Worm (Caenorhabditis elegans) whole organism, L2 larva: ENCODE measurements around the gene F35C11.3.

Experiments
- C34F6.9 ChIP-seq: fragments of 150-350 bp; optimal IDR thresholded peaks from 2 replicates; lab custom pipeline; 2014; ENCODE audit warnings: missing biosample characterization, missing genetic modification characterization
- F13H6.1 ChIP-seq: sonication (generic microtip); optimal IDR thresholded peaks from 2 replicates; lab custom pipeline; 2016; ENCODE audit warnings: missing genetic modification characterization, missing compliant biosample characterization
- R02D3.7 ChIP-seq: fragments of 150-350 bp; optimal IDR thresholded peaks from 2 replicates; lab custom pipeline; 2014; ENCODE audit warnings: missing biosample characterization, missing genetic modification characterization
- Y55F3AM.14 ChIP-seq: fragments of 200-800 bp; sonication (Bioruptor generic); optimal IDR thresholded peaks from 2 replicates; lab custom pipeline; 2018; ENCODE audit warnings: mild to moderate bottlenecking, missing genetic modification characterization, missing compliant biosample characterization
- ZK546.5 ChIP-seq: sonication (generic microtip); optimal IDR thresholded peaks from 2 replicates; lab custom pipeline; 2017; ENCODE audit warnings: missing biosample characterization, missing genetic modification characterization
- alr-1 ChIP-seq: fragments of 150-350 bp; optimal IDR thresholded peaks from 2 replicates; lab custom pipeline; 2014; ENCODE audit warnings: missing biosample characterization, missing genetic modification characterization
- aly-2 ChIP-seq: fragments of 150-350 bp; optimal IDR thresholded peaks from 2 replicates; lab custom pipeline; 2014; ENCODE audit warnings: missing biosample characterization, missing genetic modification characterization
- ama-1 ChIP-seq: fragments of 150-350 bp; optimal IDR thresholded peaks from 2 replicates; lab custom pipeline; 2018; ENCODE audit warnings: inconsistent platforms
- blmp-1 ChIP-seq: sonication (generic microtip); optimal IDR thresholded peaks from 2 replicates; lab custom pipeline; 2017; ENCODE audit warnings: missing genetic modification characterization, mild to moderate bottlenecking, missing compliant biosample characterization, antibody characterized with exemption, moderate library complexity; ENCODE audit not compliant: insufficient read depth
- crh-2 ChIP-seq: sonication (generic microtip); optimal IDR thresholded peaks from 2 replicates; lab custom pipeline; 2017; ENCODE audit warnings: missing biosample characterization, missing genetic modification characterization
- egl-27 ChIP-seq: sonication (generic microtip); optimal IDR thresholded peaks from 3 replicates; lab custom pipeline; 2017; ENCODE audit warnings: missing biosample characterization, missing genetic modification reagents, missing genetic modification characterization
- elt-1 ChIP-seq: fragments of 150-350 bp; optimal IDR thresholded peaks from 2 replicates; lab custom pipeline; 2014; ENCODE audit warnings: missing biosample characterization, missing genetic modification characterization
- gmeb-1 ChIP-seq: fragments of 150-350 bp; optimal IDR thresholded peaks from 2 replicates; lab custom pipeline; 2014; ENCODE audit warnings: missing biosample characterization, missing genetic modification characterization
- lin-11 ChIP-seq: fragments of 150-350 bp; sonication (generic microtip); optimal IDR thresholded peaks from 2 replicates; lab custom pipeline; 2014; ENCODE audit warnings: missing biosample characterization, missing genetic modification characterization, inconsistent platforms, mixed read lengths
- lin-13 ChIP-seq: fragments of 150-350 bp; optimal IDR thresholded peaks from 2 replicates; lab custom pipeline; 2014; ENCODE audit warnings: missing biosample characterization, missing genetic modification reagents, missing genetic modification characterization
- lin-39 ChIP-seq: fragments of 150-350 bp; optimal IDR thresholded peaks from 2 replicates; lab custom pipeline; 2014; ENCODE audit warnings: missing biosample characterization, missing genetic modification reagents, missing genetic modification characterization
- lsy-2 ChIP-seq, 2 experiments: fragments of 150-350 bp in 1 of 2; sonication (generic microtip) in 1 of 2; optimal IDR thresholded peaks; 2 replicates each; lab custom pipeline; 2014 to 2017; ENCODE audit warnings: missing biosample characterization in 2 of 2, missing genetic modification characterization in 2 of 2
- mdl-1 ChIP-seq, 2 experiments: fragments of 150-350 bp in 1 of 2; sonication (generic microtip) in 1 of 2; optimal IDR thresholded peaks; 2 replicates each; lab custom pipeline; 2017; ENCODE audit warnings: missing biosample characterization in 2 of 2, missing genetic modification characterization in 2 of 2
- nhr-10 ChIP-seq: sonication (generic microtip); optimal IDR thresholded peaks from 2 replicates; lab custom pipeline; 2017; ENCODE audit warnings: missing biosample characterization, missing genetic modification characterization
- nhr-129 ChIP-seq: fragments of 150-350 bp; optimal IDR thresholded peaks from 2 replicates; lab custom pipeline; 2014; ENCODE audit warnings: missing biosample characterization, missing genetic modification characterization
- nhr-23 ChIP-seq: fragments of 150-350 bp; optimal IDR thresholded peaks from 2 replicates; lab custom pipeline; 2014; ENCODE audit warnings: missing biosample characterization, missing genetic modification reagents, missing genetic modification characterization
- nhr-237 ChIP-seq: fragments of 150-350 bp; optimal IDR thresholded peaks from 2 replicates; lab custom pipeline; 2014; ENCODE audit warnings: missing biosample characterization, missing genetic modification characterization
- nhr-6 ChIP-seq: fragments of 150-350 bp; optimal IDR thresholded peaks from 2 replicates; lab custom pipeline; 2014; ENCODE audit warnings: missing biosample characterization, missing genetic modification characterization
- nhr-77 ChIP-seq: fragments of 150-350 bp; optimal IDR thresholded peaks from 2 replicates; lab custom pipeline; 2014; ENCODE audit warnings: missing biosample characterization, missing genetic modification characterization
- sma-9 ChIP-seq, 2 experiments: fragments of 150-350 bp in 1 of 2; sonication (generic microtip) in 1 of 2; optimal IDR thresholded peaks; 2 replicates each; lab custom pipeline; 2014 to 2016; ENCODE audit warnings: missing genetic modification characterization in 2 of 2, mild to moderate bottlenecking in 1 of 2, missing biosample characterization in 1 of 2, missing compliant biosample characterization in 1 of 2, missing genetic modification reagents in 1 of 2, moderate library complexity in 1 of 2
- unc-55 ChIP-seq: fragments of 150-350 bp; sonication (generic microtip); optimal IDR thresholded peaks from 3 replicates; lab custom pipeline; 2014; ENCODE audit warnings: missing biosample characterization, missing genetic modification reagents, missing genetic modification characterization
- zag-1 ChIP-seq: fragments of 150-350 bp; optimal IDR thresholded peaks from 2 replicates; lab custom pipeline; 2014; ENCODE audit warnings: missing biosample characterization, missing genetic modification characterization
- ztf-1 ChIP-seq: fragments of 200-800 bp; sonication (Bioruptor generic); conservative IDR thresholded peaks from 2 replicates; pipeline ENCODE4 v1.3.6; 2022; ENCODE audit warnings: missing genetic modification characterization, missing compliant biosample characterization
- ztf-11 ChIP-seq: sonication (generic microtip); optimal IDR thresholded peaks from 2 replicates; lab custom pipeline; 2017; ENCODE audit warnings: missing biosample characterization, missing genetic modification characterization
- ztf-4 ChIP-seq: fragments of 150-350 bp; optimal IDR thresholded peaks from 2 replicates; lab custom pipeline; 2014; ENCODE audit warnings: missing biosample characterization, missing genetic modification characterization

Gene F35C11.3

DNA sequence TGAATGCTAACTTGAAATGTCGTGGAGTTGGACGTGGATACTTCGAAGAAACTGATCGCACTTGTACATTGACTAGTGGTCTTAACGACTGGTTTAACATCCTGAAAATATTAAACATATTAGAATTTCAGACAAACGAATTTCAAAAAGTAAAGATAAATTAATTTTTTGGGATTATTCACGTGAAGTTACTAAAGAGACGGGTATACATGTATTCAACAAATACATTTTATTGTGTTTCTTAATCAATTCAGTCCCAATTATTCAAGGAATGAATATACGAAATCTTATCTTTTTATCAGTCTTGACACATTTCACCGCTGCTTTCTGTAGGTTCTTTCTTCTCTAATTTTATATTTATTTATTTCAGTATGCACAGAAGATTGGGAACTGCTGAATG lies 31.8 kb downstream of the F35C11.3 start, which contains the start of the genes mrpl-10 and clec-142:
Gene mrpl-10, minus strand, starts transcription at position 101 of the 400 bp plus-strand sequence.
Gene clec-142, plus strand, starts transcription at position 264 of the 400 bp plus-strand sequence.
- no peak for TF ChIP-seq blmp-1 (tag; lab: Kevin White, UChicago)
- TF ChIP-seq ZK546.5: no peak
- no peak for TF ChIP-seq nhr-77 (tag; lab: Kevin White, UChicago)
- TF ChIP-seq R02D3.7 (tag; lab: Kevin White, UChicago): no peak
- TF ChIP-seq zag-1: no peak
- TF ChIP-seq ztf-11 (tag; lab: Kevin White, UChicago): no peak
- TF ChIP-seq mdl-1 (tag; optimal IDR thresholded peaks at IDR 0.05; lab: Kevin White, UChicago): no peak
- TF ChIP-seq nhr-237 (tag; lab: Kevin White, UChicago): no peak
- no peak for TF ChIP-seq lsy-2 (tag; optimal IDR thresholded peaks at IDR 0.05; lab: Kevin White, UChicago)
- TF ChIP-seq aly-2 (tag; lab: Kevin White, UChicago): no peak
- TF ChIP-seq nhr-129 (tag; lab: Kevin White, UChicago): no peak
- no peak for TF ChIP-seq nhr-23 (tag; lab: Kevin White, UChicago)
- no peak for TF ChIP-seq Y55F3AM.14 (GFP tag; lab: Kevin White, UChicago)
- TF ChIP-seq unc-55 (GFP tag; lab: Kevin White, UChicago): no peak
- no peak for TF ChIP-seq F13H6.1
- TF ChIP-seq egl-27 (tag; lab: Kevin White, UChicago): no peak
- TF ChIP-seq lin-11 (tag; lab: Kevin White, UChicago): no peak
- no peak for TF ChIP-seq nhr-6 (tag; lab: Kevin White, UChicago)
- TF ChIP-seq lin-39: no peak
- TF ChIP-seq nhr-10 (tag; lab: Kevin White, UChicago): no peak

DNA sequence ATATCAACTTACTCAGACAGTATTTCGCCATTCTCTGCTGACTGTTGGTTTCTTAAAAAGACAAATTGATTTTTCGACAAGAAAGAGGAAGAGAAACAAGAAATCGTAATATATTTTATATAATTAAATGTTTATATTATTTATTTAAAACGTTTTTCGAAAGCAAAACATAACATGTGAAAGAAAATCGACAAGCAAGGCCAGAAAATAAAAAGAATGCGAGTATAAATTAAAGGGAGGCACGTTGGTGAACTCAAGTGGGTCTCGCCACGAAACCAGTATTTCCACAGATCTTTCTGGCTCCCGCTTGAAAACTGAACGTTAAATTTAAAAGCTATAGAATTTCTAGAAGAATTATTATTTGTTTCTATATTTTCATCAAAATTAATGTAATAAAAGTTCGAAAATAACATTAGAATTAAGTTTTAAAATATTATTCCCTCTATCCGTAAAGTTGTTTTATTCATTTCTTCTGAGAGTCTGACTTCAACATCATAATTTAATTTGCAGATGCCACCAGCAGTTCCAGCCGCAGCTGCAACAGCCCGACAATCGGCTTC lies 36.7 kb downstream of the F35C11.3 start, which contains the start of the genes nst-1 and cct-4:
Gene nst-1, minus strand, starts transcription at position 51 of the 560 bp plus-strand sequence.
Gene cct-4, plus strand, starts transcription at position 510 of the 560 bp plus-strand sequence.
- TF ChIP-seq F13H6.1: no peak
- peak; percentile 54 for TF ChIP-seq C34F6.9 (tag; lab: Kevin White, UChicago)
- TF ChIP-seq lsy-2 (tag; optimal IDR thresholded peaks at IDR 0.05; lab: Kevin White, UChicago): peak in 1 of 2 experiments; percentile 73
- peak; percentile 0 for TF ChIP-seq gmeb-1 (tag; lab: Kevin White, UChicago)
- peak; percentile 6 for TF ChIP-seq lin-13 (GFP tag; lab: Kevin White, UChicago)

DNA sequence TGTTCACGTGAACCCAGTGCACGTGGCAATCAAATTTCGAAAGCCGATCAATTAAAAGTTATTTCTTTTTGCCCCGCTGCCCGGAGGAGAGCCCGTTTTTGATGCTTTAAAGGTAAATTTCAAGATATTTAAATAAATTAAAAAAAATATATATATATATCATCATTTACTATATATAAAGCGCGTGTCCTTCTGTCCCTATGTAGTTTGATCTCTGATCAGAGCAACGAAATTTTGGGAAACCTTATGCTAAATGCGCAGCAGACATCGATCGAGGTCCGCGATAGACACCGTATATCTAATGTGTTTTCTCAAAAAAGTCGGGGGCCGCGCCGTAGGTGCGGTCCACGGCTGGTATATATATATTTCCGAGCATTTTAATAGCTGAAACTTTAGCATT lies 39.3 kb downstream of the F35C11.3 start:
- peak; percentile 42 for TF ChIP-seq ama-1
- TF ChIP-seq, all 48 proteins: peak for 1; not testable (repeated sequence) for 47

DNA sequence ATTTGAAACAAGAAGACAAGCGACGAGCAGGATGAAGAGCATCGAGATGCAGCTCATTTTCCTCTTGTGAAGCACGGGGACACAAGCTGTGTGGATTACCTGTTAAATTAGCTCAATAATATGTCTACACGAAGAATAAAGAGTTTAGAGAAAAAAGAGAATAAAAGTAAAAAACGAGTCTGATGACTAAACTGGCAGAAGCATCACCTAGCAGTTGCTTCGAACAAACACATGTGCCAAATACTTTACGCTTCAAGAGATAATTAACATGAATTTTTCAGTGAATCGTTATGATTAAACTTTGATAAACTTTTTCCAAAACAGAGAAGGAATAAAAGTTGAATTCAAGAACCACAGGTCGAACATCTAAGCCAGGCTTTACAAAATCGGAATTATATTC lies 48.7 kb downstream of the F35C11.3 start, which contains the start of gene nlp-55:
Gene nlp-55, minus strand, starts transcription at position 101 of the 400 bp plus-strand sequence.
- TF ChIP-seq blmp-1 (tag; lab: Kevin White, UChicago) (no peak), ztf-4 (tag; lab: Kevin White, UChicago) (no peak), sma-9 (GFP tag; optimal IDR thresholded peaks at IDR 0.05; lab: Kevin White, UChicago) (no peak), sma-9 (tag; optimal IDR thresholded peaks at IDR 0.05; lab: Kevin White, UChicago) (no peak), alr-1 (tag; lab: Kevin White, UChicago) (no peak), C34F6.9 (tag; lab: Kevin White, UChicago) (no peak), elt-1 (tag; lab: Kevin White, UChicago) (no peak), ztf-1 (GFP tag; lab: Robert Waterston, UW) (no peak), nhr-77 (tag; lab: Kevin White, UChicago) (no peak), nhr-6 (tag; lab: Kevin White, UChicago) (no peak), nhr-237 (tag; lab: Kevin White, UChicago) (no peak), unc-55 (GFP tag; lab: Kevin White, UChicago) (no peak), crh-2 (tag; lab: Kevin White, UChicago) (no peak), mdl-1 (tag; optimal IDR thresholded peaks at IDR 0.05; lab: Kevin White, UChicago) (no peak), nhr-129 (tag; lab: Kevin White, UChicago) (no peak), nhr-23 (tag; lab: Kevin White, UChicago) (no peak), lin-39 (no peak)
